Fruit fly (Drosophila melanogaster) whole organism, embryonic: ENCODE measurements around the gene CG6470.

Source experiments
- Awh ChIP-seq: fragments of 200-800 bp; sonication (Bioruptor generic); IDR thresholded peaks from 2 replicates; pipeline ENCODE4, ENCODE4 v1.3.6; 2022; ENCODE audit warnings: missing biosample characterization, missing genetic modification characterization
- Blimp-1 ChIP-seq: fragments of 200-800 bp; sonication (Bioruptor generic); optimal IDR thresholded peaks from 3 replicates; lab custom pipeline; 2018; ENCODE audit warnings: missing biosample characterization, missing genetic modification characterization, mild to moderate bottlenecking, moderate library complexity, missing genetic modification reagents
- CG12236 ChIP-seq: fragments of 200-800 bp; sonication (Bioruptor generic); optimal IDR thresholded peaks from 2 replicates; lab custom pipeline; 2016; ENCODE audit warnings: missing biosample characterization, missing genetic modification characterization
- CG12744 ChIP-seq: fragments of 200-800 bp; sonication (Bioruptor generic); optimal IDR thresholded peaks from 2 replicates; lab custom pipeline; 2016; ENCODE audit warnings: missing biosample characterization, missing genetic modification characterization
- CG1647 ChIP-seq: fragments of 200-800 bp; sonication (Bioruptor generic); optimal IDR thresholded peaks from 3 replicates; lab custom pipeline; 2016; ENCODE audit warnings: missing biosample characterization, missing genetic modification characterization
- CG16815 ChIP-seq: fragments of 200-800 bp; sonication (Bioruptor generic); optimal IDR thresholded peaks from 3 replicates; lab custom pipeline; 2017; ENCODE audit warnings: missing biosample characterization, mild to moderate bottlenecking, missing genetic modification characterization
- CG17568 ChIP-seq: fragments of 200-800 bp; sonication (Bioruptor generic); optimal IDR thresholded peaks from 2 replicates; lab custom pipeline; 2018; ENCODE audit warnings: missing biosample characterization, mild to moderate bottlenecking, missing genetic modification characterization, moderate library complexity
- CG18599 ChIP-seq: fragments of 200-800 bp; sonication (Bioruptor generic); optimal IDR thresholded peaks from 3 replicates; lab custom pipeline; 2017; ENCODE audit warnings: missing biosample characterization, missing genetic modification characterization, mild to moderate bottlenecking, moderate library complexity, missing genetic modification reagents
- CG3726 ChIP-seq: fragments of 200-800 bp; sonication (Bioruptor generic); IDR thresholded peaks from 3 replicates; pipeline ENCODE4, ENCODE4 v1.3.6; 2022; ENCODE audit warnings: missing biosample characterization, missing genetic modification characterization
- CG4404 ChIP-seq: fragments of 200-800 bp; sonication (Bioruptor generic); IDR thresholded peaks from 2 replicates; pipeline ENCODE4 v1.3.6; 2022; ENCODE audit warnings: missing biosample characterization, missing genetic modification characterization
- CG4707 ChIP-seq: fragments of 200-800 bp; sonication (Bioruptor generic); optimal IDR thresholded peaks from 2 replicates; lab custom pipeline; 2018; ENCODE audit warnings: missing biosample characterization, mild to moderate bottlenecking, missing genetic modification characterization, moderate library complexity
- CG5180 ChIP-seq: fragments of 200-800 bp; sonication (Bioruptor generic); optimal IDR thresholded peaks from 3 replicates; lab custom pipeline; 2017; ENCODE audit warnings: missing biosample characterization, missing genetic modification characterization, mild to moderate bottlenecking, moderate library complexity, missing genetic modification reagents
- CG6683 ChIP-seq: fragments of 200-800 bp; sonication (Bioruptor generic); optimal IDR thresholded peaks from 2 replicates; lab custom pipeline; 2017; ENCODE audit warnings: missing biosample characterization, mild to moderate bottlenecking, missing genetic modification characterization, missing genetic modification reagents
- CG8359 ChIP-seq: fragments of 200-800 bp; sonication (Bioruptor generic); optimal IDR thresholded peaks from 2 replicates; lab custom pipeline; 2017; ENCODE audit warnings: missing biosample characterization, mild to moderate bottlenecking, missing genetic modification characterization, borderline replicate concordance
- CHES-1-like ChIP-seq: fragments of 200-800 bp; sonication (Bioruptor generic); optimal IDR thresholded peaks from 2 replicates; lab custom pipeline; 2016; ENCODE audit warnings: missing biosample characterization, missing genetic modification characterization
- CkIIα-i1 ChIP-seq: fragments of 200-800 bp; sonication (Bioruptor generic); IDR thresholded peaks from 2 replicates; pipeline ENCODE4 v1.3.6; 2022; ENCODE audit warnings: missing biosample characterization, missing genetic modification characterization
- CrebB ChIP-seq: fragments of 200-800 bp; sonication (Bioruptor generic); optimal IDR thresholded peaks from 3 replicates; lab custom pipeline; 2018; ENCODE audit warnings: missing biosample characterization, mild to moderate bottlenecking, missing genetic modification characterization
- D19A ChIP-seq: fragments of 200-800 bp; optimal IDR thresholded peaks from 3 replicates; lab custom pipeline; 2019; ENCODE audit warnings: missing biosample characterization, mild to moderate bottlenecking, missing genetic modification characterization, moderate library complexity
- Deaf1 ChIP-seq: fragments of 200-800 bp; optimal IDR thresholded peaks from 3 replicates; lab custom pipeline; 2019; ENCODE audit warnings: missing biosample characterization, mild to moderate bottlenecking, missing genetic modification characterization, moderate library complexity
- HHEX ChIP-seq: fragments of 200-800 bp; sonication (Bioruptor generic); optimal IDR thresholded peaks from 3 replicates; lab custom pipeline; 2017; ENCODE audit warnings: missing biosample characterization, mild to moderate bottlenecking, missing genetic modification characterization, missing genetic modification reagents
- Hey ChIP-seq: fragments of 200-800 bp; sonication (Bioruptor generic); optimal IDR thresholded peaks from 3 replicates; lab custom pipeline; 2018; ENCODE audit warnings: missing biosample characterization, mild to moderate bottlenecking, missing genetic modification characterization
- Jarid2 ChIP-seq: fragments of 200-800 bp; sonication (Bioruptor generic); optimal IDR thresholded peaks from 3 replicates; lab custom pipeline; 2017; ENCODE audit warnings: mild to moderate bottlenecking, missing biosample characterization, missing genetic modification reagents, missing genetic modification characterization
- Mad ChIP-seq: fragments of 200-800 bp; sonication (Bioruptor generic); optimal IDR thresholded peaks from 2 replicates; lab custom pipeline; 2016; ENCODE audit warnings: missing biosample characterization, missing genetic modification characterization
- Meics ChIP-seq: fragments of 200-800 bp; sonication (Bioruptor generic); optimal IDR thresholded peaks from 2 replicates; lab custom pipeline; 2017; ENCODE audit warnings: missing biosample characterization, mild to moderate bottlenecking, missing genetic modification characterization
- Neu2 ChIP-seq: fragments of 200-800 bp; sonication (Bioruptor generic); optimal IDR thresholded peaks from 3 replicates; lab custom pipeline; 2016; ENCODE audit warnings: missing biosample characterization, missing genetic modification characterization, borderline replicate concordance
- Nf-YA ChIP-seq: fragments of 200-800 bp; sonication (Bioruptor generic); IDR thresholded peaks from 2 replicates; pipeline ENCODE4 v1.3.6; 2022; ENCODE audit warnings: missing biosample characterization, missing genetic modification characterization
- Nf-YC ChIP-seq: fragments of 200-800 bp; optimal IDR thresholded peaks from 3 replicates; lab custom pipeline; 2019; ENCODE audit warnings: missing biosample characterization, mild to moderate bottlenecking, missing genetic modification characterization, moderate library complexity
- Opbp ChIP-seq: fragments of 200-800 bp; sonication (Bioruptor generic); IDR thresholded peaks from 3 replicates; pipeline ENCODE4 v1.3.6; 2022; ENCODE audit warnings: missing biosample characterization, missing genetic modification characterization; ENCODE audit not compliant: partially characterized antibody
- Rfx ChIP-seq: fragments of 200-800 bp; sonication (Bioruptor generic); IDR thresholded peaks from 2 replicates; pipeline ENCODE4 v1.3.6; 2022; ENCODE audit warnings: missing biosample characterization, missing genetic modification characterization
- Rx ChIP-seq: fragments of 200-800 bp; sonication (Bioruptor generic); IDR thresholded peaks from 2 replicates; pipeline ENCODE4 v1.3.6; 2022; ENCODE audit warnings: missing biosample characterization, missing genetic modification characterization
- abd-A ChIP-seq: fragments of 200-800 bp; sonication (Bioruptor generic); optimal IDR thresholded peaks from 3 replicates; lab custom pipeline; 2019; ENCODE audit warnings: missing biosample characterization, mild to moderate bottlenecking, missing genetic modification characterization, moderate library complexity
- bbx ChIP-seq: fragments of 200-800 bp; sonication (Bioruptor generic); IDR thresholded peaks from 2 replicates; pipeline ENCODE4 v1.3.6; 2022; ENCODE audit warnings: missing biosample characterization, missing genetic modification characterization; ENCODE audit not compliant: partially characterized antibody
- caup ChIP-seq: fragments of 200-800 bp; sonication (Bioruptor generic); optimal IDR thresholded peaks from 3 replicates; lab custom pipeline; 2017; ENCODE audit warnings: missing biosample characterization, mild to moderate bottlenecking, missing genetic modification characterization, moderate library complexity; ENCODE audit not compliant: severe bottlenecking
- chif ChIP-seq, 2 experiments: fragments of 200-800 bp; sonication (Bioruptor generic); optimal IDR thresholded peaks; 3 replicates each; lab custom pipeline; 2016; ENCODE audit warnings: missing biosample characterization in 2 of 2, missing genetic modification characterization in 2 of 2
- ems ChIP-seq: fragments of 200-800 bp; sonication (Bioruptor generic); optimal IDR thresholded peaks from 3 replicates; lab custom pipeline; 2016; ENCODE audit warnings: missing biosample characterization, missing genetic modification characterization
- en ChIP-seq: fragments of 200-800 bp; sonication (Bioruptor generic); optimal IDR thresholded peaks from 2 replicates; lab custom pipeline; 2016; ENCODE audit warnings: missing biosample characterization, missing genetic modification characterization
- gem ChIP-seq: fragments of 200-800 bp; sonication (Bioruptor generic); optimal IDR thresholded peaks from 2 replicates; lab custom pipeline; 2019; ENCODE audit warnings: missing biosample characterization, mild to moderate bottlenecking, missing genetic modification characterization, moderate library complexity
- gfzf ChIP-seq: fragments of 200-800 bp; sonication (Bioruptor generic); optimal IDR thresholded peaks from 2 replicates; lab custom pipeline; 2016; ENCODE audit warnings: missing biosample characterization, mild to moderate bottlenecking, missing genetic modification characterization, moderate library complexity
- hbn ChIP-seq: fragments of 200-800 bp; sonication (Bioruptor generic); IDR thresholded peaks from 2 replicates; pipeline ENCODE4 v1.3.6; 2022; ENCODE audit warnings: missing biosample characterization, missing genetic modification characterization; ENCODE audit not compliant: partially characterized antibody
- klu ChIP-seq: fragments of 200-800 bp; sonication (Bioruptor generic); IDR thresholded peaks from 2 replicates; pipeline ENCODE4 v1.3.6; 2022; ENCODE audit warnings: missing biosample characterization, missing genetic modification characterization
- pho ChIP-seq: fragments of 200-800 bp; sonication (Bioruptor generic); optimal IDR thresholded peaks from 2 replicates; lab custom pipeline; 2016; ENCODE audit warnings: missing biosample characterization, missing genetic modification characterization
- pum ChIP-seq: fragments of 200-800 bp; sonication (Bioruptor generic); optimal IDR thresholded peaks from 2 replicates; lab custom pipeline; 2016; ENCODE audit warnings: missing biosample characterization, missing genetic modification characterization
- salm ChIP-seq: fragments of 200-800 bp; sonication (Bioruptor generic); optimal IDR thresholded peaks from 2 replicates; lab custom pipeline; 2018; ENCODE audit warnings: missing biosample characterization, mild to moderate bottlenecking, missing genetic modification characterization
- seq ChIP-seq: fragments of 200-800 bp; sonication (Bioruptor generic); IDR thresholded peaks from 2 replicates; pipeline ENCODE4 v1.3.6; 2022; ENCODE audit warnings: missing biosample characterization, missing genetic modification characterization
- tgo ChIP-seq: fragments of 200-800 bp; sonication (Bioruptor generic); IDR thresholded peaks from 3 replicates; pipeline ENCODE4 v1.3.6; 2022; ENCODE audit warnings: missing biosample characterization, missing genetic modification characterization
- tio ChIP-seq: fragments of 200-800 bp; sonication (Bioruptor generic); optimal IDR thresholded peaks from 2 replicates; lab custom pipeline; 2017; ENCODE audit warnings: missing biosample characterization, missing genetic modification characterization, inconsistent platforms
- tup ChIP-seq: fragments of 200-800 bp; sonication (Bioruptor generic); optimal IDR thresholded peaks from 2 replicates; lab custom pipeline; 2016; ENCODE audit warnings: missing biosample characterization, mild to moderate bottlenecking, missing genetic modification characterization, moderate library complexity
- unc-4 ChIP-seq: fragments of 200-800 bp; sonication (Bioruptor generic); IDR thresholded peaks from 2 replicates; pipeline ENCODE4 v1.3.6; 2022; ENCODE audit warnings: missing biosample characterization, missing genetic modification characterization; ENCODE audit not compliant: partially characterized antibody
- yki ChIP-seq: fragments of >200 bp; optimal IDR thresholded peaks from 3 replicates; lab custom pipeline; 2018
- zf30C ChIP-seq: fragments of 200-800 bp; sonication (Bioruptor generic); optimal IDR thresholded peaks from 3 replicates; lab custom pipeline; 2018; ENCODE audit warnings: missing biosample characterization, mild to moderate bottlenecking, missing genetic modification characterization

CG6470 gene

DNA sequence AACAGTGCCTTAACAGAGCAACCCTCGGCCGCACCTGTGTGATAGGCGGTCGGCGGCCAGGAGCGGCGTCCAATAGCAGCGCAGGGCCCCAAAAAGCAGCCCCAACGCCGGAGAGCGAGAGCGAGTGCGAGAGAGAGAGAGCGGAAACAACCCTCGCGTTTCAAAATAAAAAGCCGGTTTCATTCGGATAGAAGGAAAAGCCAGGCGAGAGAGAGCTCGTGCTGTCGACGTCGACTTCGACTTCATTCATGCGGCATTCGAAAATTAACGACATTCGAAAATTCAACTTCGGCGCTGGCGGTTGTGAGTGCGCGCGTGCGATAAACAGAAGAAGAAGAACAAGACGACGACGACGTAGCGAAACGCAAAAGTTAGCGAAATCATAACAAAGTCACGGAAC, 19.7 kb upstream of the CG6470 start (continued):
- TF ChIP-seq Rx (GFP tag; lab: Robert Waterston, UW) (no peak), Hey (no peak), tio (GFP tag; lab: Kevin White, UChicago) (no peak), CG17568 (GFP tag; lab: Kevin White, UChicago) (no peak), CG1647 (GFP tag; lab: Kevin White, UChicago) (no peak), CG6683 (GFP tag; lab: Kevin White, UChicago) (no peak), CG4707 (GFP tag; lab: Kevin White, UChicago) (no peak), Mad (no peak), Awh (no peak), bbx (GFP tag; lab: Robert Waterston, UW) (0 out of 2 replicates have a peak, but pooled peaks have one; percentile 20), CG16815 (GFP tag; lab: Kevin White, UChicago) (no peak), CG5180 (no peak), tgo (GFP tag; lab: Robert Waterston, UW) (no peak), Jarid2 (GFP tag; lab: Kevin White, UChicago) (peak; percentile 73), Meics (no peak), Nf-YA (GFP tag; lab: Robert Waterston, UW) (peak; percentile 45; the same call in 1 of the 2 replicates), salm (tag; lab: Kevin White, UChicago) (no peak), Neu2 (GFP tag; lab: Kevin White, UChicago) (no peak), pum (GFP tag; lab: Kevin White, UChicago) (no peak), Rfx (GFP tag; lab: Robert Waterston, UW) (no peak), zf30C (peak; percentile 2), CG18599 (GFP tag; lab: Kevin White, UChicago) (no peak), gem (tag; lab: Kevin White, UChicago) (peak; percentile 13), tup (GFP tag; lab: Kevin White, UChicago) (no peak), ems (no peak), CHES-1-like (GFP tag; lab: Kevin White, UChicago) (no peak), CG4404 (GFP tag; lab: Robert Waterston, UW) (no peak), HHEX (GFP tag; lab: Kevin White, UChicago) (no peak), Opbp (GFP tag; lab: Robert Waterston, UW) (peak; percentile 39; the same call in 1 of the 3 replicates), en (GFP tag; lab: Kevin White, UChicago) (no peak), Nf-YC (peak; percentile 96), chif (GFP tag; optimal IDR thresholded peaks at IDR 0.05; lab: Kevin White, UChicago) (no peak), D19A (no peak), CG3726 (no peak), CG12744 (GFP tag; lab: Kevin White, UChicago) (no peak), gfzf (GFP tag; lab: Kevin White, UChicago) (no peak), yki (lab: Kevin White, UChicago) (peak; percentile 73), unc-4 (GFP tag; lab: Robert Waterston, UW) (0 out of 2 replicates have a peak, but pooled peaks have one; percentile 32), CrebB (tag; lab: Kevin White, UChicago) (no peak), hbn (GFP tag; lab: Robert Waterston, UW) (peak; percentile 40; the same call in 1 of the 2 replicates), CG8359 (no peak), pho (GFP tag; lab: Kevin White, UChicago) (no peak), seq (GFP tag; lab: Robert Waterston, UW) (peak; percentile 33; the same call in 1 of the 2 replicates), caup (no peak), Deaf1 (tag; lab: Kevin White, UChicago) (peak; percentile 95), CG12236 (no peak), klu (GFP tag; lab: Robert Waterston, UW) (no peak), Blimp-1 (GFP tag; lab: Kevin White, UChicago) (no peak), CkIIα-i1 (GFP tag; lab: Robert Waterston, UW) (no peak), abd-A (tag; lab: Kevin White, UChicago) (peak; percentile 55)
